Worm (Caenorhabditis elegans) whole organism, L4/young adult: Measurements from ENCODE around the gene fzo-1.

Experiments
- W03F9.2 ChIP-seq: fragments of 150-350 bp; optimal IDR thresholded peaks from 2 replicates; lab custom pipeline; 2014; ENCODE audit warnings: missing biosample characterization, missing genetic modification characterization
- dao-5 ChIP-seq: sonication (generic microtip); optimal IDR thresholded peaks from 2 replicates; lab custom pipeline; 2016; ENCODE audit warnings: missing genotype, missing genetic modification characterization, moderate library complexity, missing compliant biosample characterization
- him-1 ChIP-seq: sonication (generic microtip); optimal IDR thresholded peaks from 2 replicates; lab custom pipeline; 2016; ENCODE audit warnings: missing genotype, missing genetic modification reagents, missing genetic modification characterization, missing compliant biosample characterization

- no peak for TF ChIP-seq W03F9.2 (tag; lab: Kevin White, UChicago)
- TF ChIP-seq dao-5: no peak
- TF ChIP-seq him-1 (tag; lab: Kevin White, UChicago): no peak
Measured at ce11 chrII:5805303-5805702, 30.7 kb downstream of the fzo-1 start, which contains the start of gene K05F1.10.
